Worm (Caenorhabditis elegans) whole organism, L4/young adult: ENCODE measurements around the gene oig-5.
A peak's percentile ranks its signal among the peaks of the same experiment; 100 is the strongest.
"Not testable (repeated sequence)": the region's sequence is repeated elsewhere in the genome, so short reads cannot be mapped to it uniquely, and the experiment has no call there.

Experiments
- W03F9.2 ChIP-seq: fragments of 150-350 bp; optimal IDR thresholded peaks from 2 replicates; lab custom pipeline; 2014; ENCODE audit warnings: missing biosample characterization, missing genetic modification characterization
- dao-5 ChIP-seq: sonication (generic microtip); optimal IDR thresholded peaks from 2 replicates; lab custom pipeline; 2016; ENCODE audit warnings: missing genotype, missing genetic modification characterization, moderate library complexity, missing compliant biosample characterization
- him-1 ChIP-seq: sonication (generic microtip); optimal IDR thresholded peaks from 2 replicates; lab custom pipeline; 2016; ENCODE audit warnings: missing genotype, missing genetic modification reagents, missing genetic modification characterization, missing compliant biosample characterization

Gene oig-5

DNA sequence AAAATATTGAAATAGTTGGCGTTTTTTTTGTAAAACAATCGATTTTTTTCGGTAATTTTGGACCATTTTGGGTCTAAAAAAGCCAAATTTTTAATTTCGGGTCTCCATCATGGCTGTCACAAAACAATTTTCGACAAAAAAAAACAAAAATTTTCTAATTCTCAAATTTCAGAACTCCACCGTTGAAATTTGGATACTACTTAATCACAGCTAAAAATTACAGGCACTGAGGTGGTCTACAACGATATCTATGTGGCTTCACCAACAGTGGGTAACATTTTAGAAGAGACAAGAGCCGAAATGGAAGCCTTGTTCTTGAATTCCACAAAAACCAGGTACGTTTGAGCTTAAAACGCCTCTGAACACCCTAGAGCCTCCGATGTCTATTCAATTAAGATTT is 4.7 kb upstream of the oig-5 start, which contains the start of gene Y57G11C.1142:
Gene Y57G11C.1142, plus strand, starts transcription at position 301 of the 400 bp plus-strand sequence.
- no peak for TF ChIP-seq him-1 (tag; lab: Kevin White, UChicago)
- no peak for TF ChIP-seq dao-5 (tag; lab: Kevin White, UChicago)
- TF ChIP-seq W03F9.2 (tag; lab: Kevin White, UChicago) = no peak

DNA sequence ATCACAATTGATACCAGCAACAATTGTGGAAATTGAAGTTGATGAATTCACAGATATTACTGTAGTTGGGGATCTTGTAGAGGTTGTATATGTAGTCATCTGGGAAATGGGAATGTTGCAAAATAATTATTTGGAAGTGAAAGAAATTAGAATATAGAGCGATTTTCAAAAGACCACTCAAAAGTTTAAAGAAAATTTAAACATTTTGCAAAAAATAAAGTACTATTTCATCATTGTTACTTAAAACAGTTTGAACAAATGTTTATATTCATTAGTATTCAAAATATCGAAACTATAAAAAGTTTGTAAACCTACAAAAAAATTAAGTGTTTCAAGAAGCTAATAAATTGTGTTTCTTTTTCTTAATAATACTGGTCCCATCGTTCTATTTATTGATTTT is 9.3 kb downstream of the oig-5 start, which contains the start of gene Y57G11C.46:
Gene Y57G11C.46, minus strand, starts transcription at position 101 of the 400 bp plus-strand sequence.
- TF ChIP-seq W03F9.2 (tag; lab: Kevin White, UChicago) = no peak
- no peak for TF ChIP-seq him-1 (tag; lab: Kevin White, UChicago)
- TF ChIP-seq dao-5 (tag; lab: Kevin White, UChicago) = no peak

DNA sequence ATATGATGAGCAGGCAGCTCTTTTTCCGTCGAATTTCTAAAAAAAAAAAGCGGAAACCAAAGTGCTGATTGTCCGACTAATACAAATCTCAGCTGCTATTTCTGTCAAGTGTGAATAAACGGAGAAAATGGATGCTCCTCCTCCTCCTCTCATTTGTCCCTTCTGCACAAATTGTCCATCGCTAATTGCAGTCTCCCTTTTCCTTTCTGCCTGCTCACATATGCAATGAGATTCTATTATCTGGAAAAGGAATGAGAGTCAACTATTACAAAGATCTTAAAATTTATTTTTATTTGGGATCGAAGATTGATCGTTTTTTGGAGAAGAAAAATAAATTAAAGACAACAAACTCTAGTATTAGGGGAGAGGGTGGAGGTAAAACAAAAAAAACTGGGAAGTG is 15.3 kb downstream of the oig-5 start:
- peak; percentile 35 for TF ChIP-seq dao-5 (tag; lab: Kevin White, UChicago)
- TF ChIP-seq W03F9.2 (tag; lab: Kevin White, UChicago) = no peak

DNA sequence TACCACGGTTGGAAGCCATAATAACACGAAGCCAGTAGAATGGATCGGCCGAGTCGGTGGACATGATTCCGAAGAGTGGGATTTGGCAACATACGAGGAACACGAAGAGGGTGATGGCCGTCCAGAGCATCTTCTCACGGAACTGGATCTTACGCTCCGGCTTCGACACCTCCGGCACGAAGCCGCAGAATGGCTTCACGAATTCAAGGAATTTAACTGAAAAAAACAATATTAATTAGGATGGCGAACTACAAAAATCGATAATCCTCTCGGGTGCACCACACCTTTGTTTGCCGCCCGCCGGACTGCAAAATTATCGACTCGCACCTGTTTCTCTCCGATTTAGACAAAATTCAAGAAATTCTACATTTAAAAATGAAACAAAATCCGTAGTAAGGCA is 17.2 kb downstream of the oig-5 start:
- TF ChIP-seq W03F9.2 (tag; lab: Kevin White, UChicago) = no peak
- no peak for TF ChIP-seq dao-5 (tag; lab: Kevin White, UChicago)
- no peak for TF ChIP-seq him-1 (tag; lab: Kevin White, UChicago)

DNA sequence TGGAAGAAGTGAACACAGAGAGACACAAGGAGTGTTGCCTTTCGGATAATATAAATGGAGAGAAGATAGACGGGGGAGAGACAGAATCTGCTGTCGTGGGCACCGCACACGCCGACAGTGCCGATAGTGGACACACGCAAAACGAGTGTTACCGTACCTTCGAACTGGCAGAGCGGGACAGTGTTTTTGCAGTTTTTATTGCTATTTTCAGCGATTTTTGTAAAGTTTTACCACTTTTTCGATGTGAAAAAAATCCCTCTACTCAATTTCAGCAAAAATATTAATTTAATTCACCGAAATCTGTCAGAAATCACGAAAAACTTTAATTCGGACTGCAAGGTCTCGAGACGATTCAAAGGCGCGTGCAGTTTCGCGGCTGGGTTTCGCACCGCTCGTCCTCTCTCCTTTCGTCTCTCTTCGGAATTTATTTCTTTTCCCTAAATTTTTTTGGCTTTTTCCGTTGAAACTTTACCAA is 17.9 kb downstream of the oig-5 start, which contains the start of gene sec-61.A:
Gene sec-61.A, minus strand, starts transcription at position 387 of the 475 bp plus-strand sequence.
- TF ChIP-seq dao-5 (tag; lab: Kevin White, UChicago) (no peak), him-1 (tag; lab: Kevin White, UChicago) (peak; percentile 32), W03F9.2 (tag; lab: Kevin White, UChicago) (peak; percentile 42)

DNA sequence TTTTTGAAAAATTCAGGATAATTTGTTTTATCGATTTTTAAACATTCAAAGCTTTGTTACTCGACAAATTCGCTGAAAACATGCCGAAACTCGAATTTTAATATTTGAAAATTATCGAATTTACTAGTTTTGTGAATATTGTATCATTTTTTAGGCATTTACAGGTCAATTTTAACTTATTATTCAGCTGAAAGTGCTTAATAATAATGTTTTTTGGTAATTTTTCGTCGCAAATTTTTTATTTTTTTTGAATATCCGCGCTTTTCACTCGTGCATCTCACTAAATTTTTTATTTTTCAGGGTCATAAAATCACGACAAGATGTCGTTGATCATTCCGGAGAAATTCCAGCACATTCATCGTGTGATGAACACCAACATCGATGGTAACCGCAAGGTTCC is 18.4 kb downstream of the oig-5 start, which contains the start of gene rps-18:
Gene rps-18, plus strand, starts transcription at position 301 of the 400 bp plus-strand sequence.
- TF ChIP-seq W03F9.2 (tag; lab: Kevin White, UChicago) (no peak), him-1 (tag; lab: Kevin White, UChicago) (no peak), dao-5 (tag; lab: Kevin White, UChicago) (no peak)

DNA sequence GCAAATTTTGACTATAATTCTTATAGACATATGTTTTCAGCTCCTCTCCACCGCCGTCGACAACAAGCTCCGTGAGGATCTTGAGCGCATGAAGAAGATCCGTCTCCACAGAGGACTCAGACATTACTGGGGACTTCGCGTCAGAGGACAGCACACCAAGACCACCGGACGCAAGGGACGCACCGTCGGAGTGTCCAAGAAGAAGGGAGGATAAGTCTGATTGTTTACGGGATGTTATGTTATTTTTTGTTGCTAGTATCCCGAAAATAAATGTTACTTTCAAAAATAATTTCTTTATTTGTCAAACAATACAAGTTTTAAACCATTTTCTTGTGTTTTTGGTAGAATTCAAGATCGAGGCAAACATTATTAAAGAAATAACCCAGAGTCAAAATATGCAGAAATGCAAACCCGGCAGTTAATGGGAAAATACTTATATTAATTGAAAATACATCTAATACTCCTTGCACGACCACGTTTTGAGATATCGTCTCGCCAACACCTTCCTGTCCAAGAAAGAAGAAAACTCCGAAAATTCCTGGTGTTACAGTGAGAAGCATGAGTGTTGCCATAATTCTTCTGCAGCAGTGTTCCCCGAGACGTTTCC is 19.3 kb downstream of the oig-5 start:
- TF ChIP-seq dao-5 (tag; lab: Kevin White, UChicago) (no peak), him-1 (tag; lab: Kevin White, UChicago) (no peak), W03F9.2 (tag; lab: Kevin White, UChicago) (no peak)

- TF ChIP-seq him-1 (tag; lab: Kevin White, UChicago) (no peak), dao-5 (tag; lab: Kevin White, UChicago) (no peak), W03F9.2 (tag; lab: Kevin White, UChicago) (no peak)
These were observed 21.2 kb downstream of the oig-5 start for ce11 chrIV:14828218-14828617.

DNA sequence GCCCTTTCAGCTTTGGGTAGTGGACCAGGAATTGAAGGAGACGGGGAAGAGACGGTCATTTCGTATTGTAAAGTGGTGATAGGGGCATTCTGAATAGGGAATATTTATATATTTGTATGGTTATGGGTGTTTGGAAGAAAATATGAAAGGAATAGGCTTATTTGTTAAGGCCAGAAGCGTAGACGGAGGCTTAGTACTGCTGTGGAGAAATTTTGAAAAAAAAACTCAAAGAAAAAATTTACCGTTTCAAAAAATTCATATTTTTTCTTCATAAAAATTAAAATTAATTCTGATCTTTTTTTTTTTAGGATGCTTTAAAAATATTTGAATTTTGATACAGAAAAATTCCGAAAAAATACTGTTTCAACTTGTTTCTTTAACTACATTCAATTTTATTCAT is 22.0 kb downstream of the oig-5 start, which contains the start of gene hhat-2:
Gene hhat-2, minus strand, starts transcription at position 101 of the 400 bp plus-strand sequence.
- no peak for TF ChIP-seq him-1 (tag; lab: Kevin White, UChicago)
- TF ChIP-seq W03F9.2 (tag; lab: Kevin White, UChicago) = no peak
- no peak for TF ChIP-seq dao-5 (tag; lab: Kevin White, UChicago)

DNA sequence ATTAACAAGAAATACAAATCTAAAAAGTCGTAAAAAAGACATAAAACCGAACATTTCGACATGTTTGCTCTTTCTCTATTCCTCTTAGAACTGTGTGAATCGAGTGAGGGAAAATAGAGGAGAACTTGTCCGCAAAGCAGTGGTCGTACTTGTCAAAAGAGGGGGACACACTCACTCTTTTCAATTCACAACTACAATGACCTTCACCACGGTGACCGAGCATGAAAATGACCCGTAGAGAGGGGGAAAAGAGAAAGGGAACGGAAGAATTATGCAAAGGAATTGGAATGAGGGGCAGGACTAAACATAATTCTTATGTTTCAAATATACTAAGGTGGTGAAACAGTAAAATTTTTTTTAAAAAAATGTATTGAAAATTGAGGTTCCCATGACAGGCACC is 26.5 kb downstream of the oig-5 start:
- TF ChIP-seq W03F9.2 (tag; lab: Kevin White, UChicago) (no peak), him-1 (tag; lab: Kevin White, UChicago) (no peak), dao-5 (tag; lab: Kevin White, UChicago) (no peak)

ce11 chrIV:14836885-14837284 is 29.9 kb downstream of the oig-5 start, which contains the start of gene Y57G11C.22:
Gene Y57G11C.22, plus strand, starts transcription at chrIV:14837211.
- TF ChIP-seq dao-5 (tag; lab: Kevin White, UChicago) (no peak), him-1 (tag; lab: Kevin White, UChicago) (no peak), W03F9.2 (tag; lab: Kevin White, UChicago) (no peak)

DNA sequence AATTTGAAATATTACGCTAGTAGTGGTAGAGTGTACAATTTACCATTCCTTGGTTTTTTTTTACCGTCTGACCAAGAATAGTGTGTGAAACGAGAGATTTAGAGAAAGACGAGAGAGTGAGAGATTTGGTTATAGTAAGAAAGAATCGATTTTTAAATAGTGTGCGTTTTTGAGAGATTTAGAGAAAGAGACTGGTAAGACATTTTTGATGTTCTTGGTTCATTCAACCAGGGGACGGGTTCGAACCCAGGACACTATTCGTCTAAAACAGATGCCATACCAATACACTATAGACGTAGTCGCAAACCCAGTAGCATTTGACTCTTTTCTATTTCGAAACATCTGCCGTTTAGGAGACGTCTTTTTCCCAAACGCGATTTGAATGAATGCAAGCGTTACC is 31.1 kb downstream of the oig-5 start:
- peak; percentile 76 for TF ChIP-seq dao-5 (tag; lab: Kevin White, UChicago)
- no peak for TF ChIP-seq W03F9.2 (tag; lab: Kevin White, UChicago)
- peak; percentile 72 for TF ChIP-seq him-1 (tag; lab: Kevin White, UChicago)

DNA sequence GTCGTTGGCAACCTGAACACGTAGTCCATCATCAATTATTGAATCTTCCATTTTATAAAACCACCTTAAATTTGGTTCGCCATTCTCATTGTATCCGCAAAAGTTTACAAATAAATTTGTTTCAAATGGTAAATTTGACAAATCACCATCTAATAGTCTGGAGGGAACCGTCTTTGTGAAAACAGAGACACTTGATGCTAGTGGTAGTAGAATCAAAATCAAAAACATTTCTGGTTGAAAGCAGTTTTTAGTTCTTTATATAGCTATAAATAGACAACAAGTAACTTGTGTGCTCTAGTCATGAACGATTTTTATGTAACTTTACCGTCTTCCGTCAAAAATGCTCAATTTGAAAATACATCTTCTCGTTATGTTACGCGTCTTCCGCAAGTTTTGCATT is 36.1 kb downstream of the oig-5 start, which contains the start of gene Y57G11C.20:
Gene Y57G11C.20, plus strand, starts transcription at position 301 of the 400 bp plus-strand sequence.
- not testable (repeated sequence) for TF ChIP-seq W03F9.2, him-1, dao-5 (tag; lab: Kevin White, UChicago)
